Worm (Caenorhabditis elegans): Measurements from ENCODE around the gene F42D1.4.

Gene F42D1.4

ce11 chrX:14841030-14841429 lies 34.0 kb downstream of the F42D1.4 start:
- no peak for TF ChIP-seq C38D4.7 (GFP tag; optimal IDR thresholded peaks at IDR 0.05)
- TF ChIP-seq eyg-1 (tag; optimal IDR thresholded peaks at IDR 0.05), result no peak
- TF ChIP-seq che-1 (tag; optimal IDR thresholded peaks at IDR 0.05), result no peak
- TF ChIP-seq pha-2 (tag; optimal IDR thresholded peaks at IDR 0.05), result peak; percentile 46
- TF ChIP-seq ceh-24 (tag; optimal IDR thresholded peaks at IDR 0.05), result no peak
- peak; percentile 93 for TF ChIP-seq unc-42 (tag; optimal IDR thresholded peaks at IDR 0.05)
- no peak for TF ChIP-seq lin-11 (tag; optimal IDR thresholded peaks at IDR 0.05)
- TF ChIP-seq gmeb-2 (tag; optimal IDR thresholded peaks at IDR 0.05), result no peak
- peak; percentile 21 for TF ChIP-seq fkh-6 (tag; optimal IDR thresholded peaks at IDR 0.05)
- TF ChIP-seq hlh-6 (tag; optimal IDR thresholded peaks at IDR 0.05), result no peak
- TF ChIP-seq elt-2 (tag; optimal IDR thresholded peaks at IDR 0.05), result peak; percentile 64
- peak; percentile 29 for TF ChIP-seq dmd-4 (tag; optimal IDR thresholded peaks at IDR 0.05; ENCODE audit: borderline replicate concordance)
- TF ChIP-seq madf-2 (tag; optimal IDR thresholded peaks at IDR 0.05), result no peak
- no peak for TF ChIP-seq K02D7.2 (tag; optimal IDR thresholded peaks at IDR 0.05)
- no peak for TF ChIP-seq unc-3 (GFP tag; conservative IDR thresholded peaks at IDR 0.05)
- peak; percentile 14 for TF ChIP-seq unc-3 (tag; optimal IDR thresholded peaks at IDR 0.05)
- no peak for TF ChIP-seq ztf-16 (tag; optimal IDR thresholded peaks at IDR 0.05)
- peak; percentile 91 for TF ChIP-seq tbx-2 (tag; optimal IDR thresholded peaks at IDR 0.05)
- peak; percentile 52 for TF ChIP-seq pros-1 (tag; optimal IDR thresholded peaks at IDR 0.05)
- peak; percentile 91 for TF ChIP-seq ceh-31 (tag; optimal IDR thresholded peaks at IDR 0.05)
- TF ChIP-seq fkh-10 (GFP tag; optimal IDR thresholded peaks at IDR 0.05), result no peak
- no peak for TF ChIP-seq K09A11.1 (tag; optimal IDR thresholded peaks at IDR 0.05; ENCODE audit: insufficient read depth)
- no peak for TF ChIP-seq ceh-45 (GFP tag; IDR thresholded peaks at IDR 0.05)
- no peak for TF ChIP-seq odd-2 (tag; optimal IDR thresholded peaks at IDR 0.05)
- peak; percentile 44 for TF ChIP-seq syd-9 (tag; optimal IDR thresholded peaks at IDR 0.05)
- TF ChIP-seq zip-5 (tag; optimal IDR thresholded peaks at IDR 0.05), result no peak
- TF ChIP-seq fax-1 (tag; optimal IDR thresholded peaks at IDR 0.05), result no peak
- TF ChIP-seq ahr-1 (tag; optimal IDR thresholded peaks at IDR 0.05), result no peak
- peak; percentile 46 for TF ChIP-seq C08G9.2 (tag; optimal IDR thresholded peaks at IDR 0.05)
- no peak for TF ChIP-seq ets-4 (tag; optimal IDR thresholded peaks at IDR 0.05)
- TF ChIP-seq sdc-2 (tag; optimal IDR thresholded peaks at IDR 0.05), result peak; percentile 79
- no peak for TF ChIP-seq ama-1 (optimal IDR thresholded peaks at IDR 0.05)
- TF ChIP-seq ttx-3 (tag; optimal IDR thresholded peaks at IDR 0.05), result no peak
- TF ChIP-seq rnt-1 (tag; optimal IDR thresholded peaks at IDR 0.05), result peak; percentile 74
- TF ChIP-seq ceh-48 (tag; optimal IDR thresholded peaks at IDR 0.05), result no peak
- TF ChIP-seq unc-86 (tag; optimal IDR thresholded peaks at IDR 0.05), result no peak
- TF ChIP-seq pha-4 (tag; optimal IDR thresholded peaks at IDR 0.05), result no peak
- no peak for TF ChIP-seq mec-3 (tag; optimal IDR thresholded peaks at IDR 0.05; ENCODE audit: borderline replicate concordance)
- no peak for TF ChIP-seq npax-4 (tag; optimal IDR thresholded peaks at IDR 0.05)
- TF ChIP-seq Y22D7AL.16 (tag; optimal IDR thresholded peaks at IDR 0.05), result no peak
- peak; percentile 90 for TF ChIP-seq nfya-1 (tag; optimal IDR thresholded peaks at IDR 0.05)
- TF ChIP-seq pag-3 (tag; optimal IDR thresholded peaks at IDR 0.05; ENCODE audit: borderline replicate concordance), result peak; percentile 58
- TF ChIP-seq sox-2 (GFP tag; IDR thresholded peaks at IDR 0.05), result no peak
- no peak for TF ChIP-seq elt-4 (tag; optimal IDR thresholded peaks at IDR 0.05)
- peak; percentile 67 for TF ChIP-seq dve-1 (tag; optimal IDR thresholded peaks at IDR 0.05)
- no peak for TF ChIP-seq ceh-9 (tag; optimal IDR thresholded peaks at IDR 0.05)
- no peak for TF ChIP-seq pax-1 (tag; optimal IDR thresholded peaks at IDR 0.05)
- TF ChIP-seq hlh-8 (tag; optimal IDR thresholded peaks at IDR 0.05), result peak; percentile 43
- no peak for TF ChIP-seq hlh-15 (tag; optimal IDR thresholded peaks at IDR 0.05)
- peak; percentile 23 for TF ChIP-seq ceh-2 (tag; optimal IDR thresholded peaks at IDR 0.05)
- TF ChIP-seq hlh-30 (tag; optimal IDR thresholded peaks at IDR 0.05; ENCODE audit: insufficient read depth), result peak; percentile 82
- TF ChIP-seq ceh-18 (tag; optimal IDR thresholded peaks at IDR 0.05), result peak; percentile 95
- TF ChIP-seq hlh-13 (GFP tag; optimal IDR thresholded peaks at IDR 0.05), result no peak
- TF ChIP-seq unc-55 (GFP tag; optimal IDR thresholded peaks at IDR 0.05), result peak; percentile 41
